Fruit fly (Drosophila melanogaster): Measurements from ENCODE around the gene CG13924.

dm6 chr3L:1882868-1883554 is 13.2 kb downstream of the CG13924 start, which contains the start of gene CG13937:
- TF ChIP-seq psq (optimal IDR thresholded peaks at IDR 0.05): no peak
- TF ChIP-seq insv (optimal IDR thresholded peaks at IDR 0.05): no peak
- TF ChIP-seq ttk (optimal IDR thresholded peaks at IDR 0.05): no peak
